Worm (Caenorhabditis elegans): Measurements from ENCODE around the gene best-17.

DNA sequence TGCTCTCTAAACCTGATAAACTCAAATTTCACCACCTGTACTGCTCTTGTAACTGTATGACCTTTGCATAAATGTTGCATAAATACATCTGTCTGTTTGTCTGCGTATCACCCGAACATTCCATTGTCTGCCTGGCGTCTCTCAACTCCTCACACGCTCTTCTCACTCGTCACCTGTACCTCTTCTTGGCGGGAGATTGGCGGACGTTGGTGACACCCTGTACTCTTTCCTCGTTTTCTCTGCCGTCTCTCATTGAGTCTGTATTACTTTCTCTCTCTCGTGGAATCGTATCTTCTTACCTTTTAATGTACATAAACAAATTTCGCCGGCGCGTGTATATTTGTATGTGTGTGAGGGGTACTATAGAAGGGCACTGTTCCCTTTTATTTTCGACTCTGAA lies 50.6 kb downstream of the best-17 start:
- no peak for TF ChIP-seq ztf-23 (GFP tag; IDR thresholded peaks at IDR 0.05)
- no peak for TF ChIP-seq ref-1 (GFP tag; conservative IDR thresholded peaks at IDR 0.05)
- TF ChIP-seq T22C8.4 (GFP tag; IDR thresholded peaks at IDR 0.05), result no peak
- TF ChIP-seq cog-1 (tag; optimal IDR thresholded peaks at IDR 0.05), result peak; percentile 44
- TF ChIP-seq flt-1 (GFP tag; IDR thresholded peaks at IDR 0.05), result 0 out of 2 replicates have a peak, but pooled peaks have one; percentile 7
- no peak for TF ChIP-seq med-1 (GFP tag; optimal IDR thresholded peaks at IDR 0.05; ENCODE audit: insufficient read depth)
- no peak for TF ChIP-seq tab-1 (GFP tag; IDR thresholded peaks at IDR 0.05)
- no peak for TF ChIP-seq ztf-29 (GFP tag; IDR thresholded peaks at IDR 0.05)

Measured in whole organism, midembryonic.